Fruit fly (Drosophila melanogaster): Measurements from ENCODE around the gene CG7378.

DNA sequence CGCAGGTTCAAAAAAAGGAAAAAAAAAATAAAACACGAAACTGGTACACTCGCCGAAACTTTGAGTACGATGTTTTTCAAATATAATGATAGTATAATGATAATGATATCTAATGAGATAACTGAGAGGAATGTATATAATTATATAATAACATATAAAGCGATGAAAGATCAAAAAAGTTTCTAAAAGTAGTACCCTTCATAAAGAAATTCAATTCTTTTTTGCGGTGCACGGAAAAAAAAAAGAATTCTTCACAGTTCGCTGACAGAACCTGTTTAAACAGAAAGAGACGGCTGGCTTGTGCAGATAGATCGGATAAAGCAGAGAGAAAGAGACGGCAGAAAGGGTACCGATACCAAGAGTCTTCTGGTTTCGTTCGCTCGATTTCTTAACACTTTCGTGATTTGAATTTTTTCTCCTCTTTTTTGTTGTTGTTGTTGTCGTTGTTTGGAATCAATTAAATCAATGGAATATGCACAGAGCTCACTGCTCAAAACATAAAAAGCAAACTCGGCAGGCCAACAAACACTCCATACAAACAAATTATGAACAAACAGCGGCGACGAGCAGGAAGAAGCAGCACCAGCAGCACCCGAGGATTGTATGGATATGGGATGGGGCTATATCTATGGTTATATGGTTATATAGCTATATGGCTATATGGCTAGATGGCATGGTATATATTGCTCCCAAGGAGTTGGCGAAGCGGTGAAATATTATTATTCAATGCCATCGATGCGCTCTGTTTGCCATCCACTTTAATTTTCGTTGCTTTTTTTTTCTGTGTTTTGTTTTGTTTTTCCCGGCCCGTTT, 38.1 kb downstream of the CG7378 start:
- TF ChIP-seq psq (optimal IDR thresholded peaks at IDR 0.05) (no peak), ttk (optimal IDR thresholded peaks at IDR 0.05) (no peak), Sin3A (optimal IDR thresholded peaks at IDR 0.05) (no peak), h (optimal IDR thresholded peaks at IDR 0.05) (no peak)
